Worm (Caenorhabditis elegans): ENCODE results near the gene lsm-7.

ce11 chrIV:10891993-10892392, 41.3 kb upstream of the lsm-7 start, which contains the start of gene srlf-12:
- TF ChIP-seq mef-2 (tag; optimal IDR thresholded peaks at IDR 0.05): no peak
- no peak for TF ChIP-seq elt-3 (tag; optimal IDR thresholded peaks at IDR 0.05)
- TF ChIP-seq nhr-20 (tag; optimal IDR thresholded peaks at IDR 0.05): no peak
- TF ChIP-seq Y116A8C.19 (tag; optimal IDR thresholded peaks at IDR 0.05; ENCODE audit: borderline replicate concordance): no peak
- TF ChIP-seq sptf-1 (tag; optimal IDR thresholded peaks at IDR 0.05): no peak
- no peak for TF ChIP-seq nhr-84 (tag; optimal IDR thresholded peaks at IDR 0.05)
- TF ChIP-seq egl-27 (tag; optimal IDR thresholded peaks at IDR 0.05): no peak
- TF ChIP-seq swsn-7 (tag; optimal IDR thresholded peaks at IDR 0.05): no peak
- no peak for TF ChIP-seq isw-1 (GFP tag; IDR thresholded peaks at IDR 0.05)
- no peak for TF ChIP-seq alr-1 (tag; optimal IDR thresholded peaks at IDR 0.05; ENCODE audit: borderline replicate concordance)
- no peak for TF ChIP-seq nhr-11 (tag; optimal IDR thresholded peaks at IDR 0.05)
